Fruit fly (Drosophila melanogaster) whole organism: ENCODE measurements around the gene CG3198.

Experiments
- pan ChIP-seq: fragments of >200 bp; optimal IDR thresholded peaks from 2 replicates; lab custom pipeline; 2017
- psq ChIP-seq: fragments of >200 bp; optimal IDR thresholded peaks from 2 replicates; lab custom pipeline; 2017
- usp ChIP-seq: fragments of >200 bp; optimal IDR thresholded peaks from 2 replicates; lab custom pipeline; 2017; ENCODE audit warnings: missing biosample characterization, missing genetic modification characterization, mixed read lengths

- TF ChIP-seq pan (no peak), usp (GFP tag; lab: Kevin White, UChicago) (no peak), psq (lab: Kevin White, UChicago) (no peak)
Measured at dm6 chrX:6631885-6632284, 41.9 kb downstream of the CG3198 start.
